Worm (Caenorhabditis elegans) whole organism, young adult: ENCODE measurements around the gene clec-266.

Experiments
- B0019.2 ChIP-seq: fragments of 200-800 bp; sonication (Bioruptor generic); conservative IDR thresholded peaks from 2 replicates; pipeline ENCODE4 v1.3.6; 2022; ENCODE audit warnings: missing genetic modification reagents, missing genetic modification characterization, missing compliant biosample characterization
- B0261.1 ChIP-seq: sonication (generic microtip); optimal IDR thresholded peaks from 2 replicates; lab custom pipeline; 2016; ENCODE audit warnings: mild to moderate bottlenecking, missing genetic modification characterization, moderate library complexity, missing compliant biosample characterization
- C06A6.2 ChIP-seq: fragments of 200-800 bp; sonication (Bioruptor generic); conservative IDR thresholded peaks from 2 replicates; pipeline ENCODE4 v1.3.6; 2022; ENCODE audit warnings: missing genetic modification characterization, missing compliant biosample characterization
- D2030.7 ChIP-seq: fragments of 200-800 bp; sonication (Bioruptor generic); IDR thresholded peaks from 2 replicates; pipeline ENCODE4 v1.3.6; 2022; ENCODE audit warnings: missing genetic modification reagents, missing genetic modification characterization, missing compliant biosample characterization
- F55B11.4 ChIP-seq: sonication (generic microtip); optimal IDR thresholded peaks from 2 replicates; lab custom pipeline; 2016; ENCODE audit warnings: missing compliant biosample characterization, missing genetic modification characterization, borderline replicate concordance; ENCODE audit not compliant: insufficient read depth
- K11D2.4 ChIP-seq: fragments of 200-800 bp; sonication (Bioruptor generic); IDR thresholded peaks from 2 replicates; pipeline ENCODE4 v1.3.6; 2022; ENCODE audit warnings: missing genetic modification reagents, missing genetic modification characterization, missing compliant biosample characterization
- T07F8.4 ChIP-seq: sonication (generic microtip); optimal IDR thresholded peaks from 2 replicates; lab custom pipeline; 2016; ENCODE audit warnings: mild to moderate bottlenecking, missing genetic modification characterization, moderate library complexity, missing compliant biosample characterization
- T26A5.8 ChIP-seq: sonication (generic microtip); optimal IDR thresholded peaks from 2 replicates; lab custom pipeline; 2016; ENCODE audit warnings: missing genetic modification characterization, missing compliant biosample characterization
- Y95B8A.8 ChIP-seq: fragments of 200-800 bp; sonication (Bioruptor generic); IDR thresholded peaks from 2 replicates; pipeline ENCODE4 v1.3.6; 2022; ENCODE audit warnings: missing genetic modification reagents, missing genetic modification characterization, missing compliant biosample characterization
- ZK185.1 ChIP-seq: sonication (generic microtip); optimal IDR thresholded peaks from 2 replicates; lab custom pipeline; 2016; ENCODE audit warnings: mild to moderate bottlenecking, missing genetic modification characterization, missing compliant biosample characterization; ENCODE audit not compliant: poor library complexity, severe bottlenecking
- aptf-3 ChIP-seq: fragments of 200-800 bp; sonication (Bioruptor generic); IDR thresholded peaks from 2 replicates; pipeline ENCODE4 v1.3.6; 2022; ENCODE audit warnings: missing genetic modification characterization, missing compliant biosample characterization
- athp-1 ChIP-seq: sonication (generic microtip); optimal IDR thresholded peaks from 2 replicates; lab custom pipeline; 2017; ENCODE audit warnings: mild to moderate bottlenecking, missing genetic modification characterization, missing compliant biosample characterization
- attf-3 ChIP-seq: fragments of 200-800 bp; sonication (Bioruptor generic); conservative IDR thresholded peaks from 2 replicates; pipeline ENCODE4 v1.3.6; 2022; ENCODE audit warnings: missing genetic modification reagents, missing genetic modification characterization, missing compliant biosample characterization
- attf-6 ChIP-seq: fragments of 200-800 bp; sonication (Bioruptor generic); IDR thresholded peaks from 2 replicates; pipeline ENCODE4 v1.3.6; 2022; ENCODE audit warnings: missing genetic modification reagents, missing genetic modification characterization, missing compliant biosample characterization
- ceh-79 ChIP-seq: sonication (generic microtip); optimal IDR thresholded peaks from 2 replicates; lab custom pipeline; 2017; ENCODE audit warnings: mild to moderate bottlenecking, missing genetic modification characterization, missing compliant biosample characterization
- dpl-1 ChIP-seq: fragments of 150-350 bp; optimal IDR thresholded peaks from 2 replicates; lab custom pipeline; 2014; ENCODE audit warnings: missing biosample characterization, missing genetic modification reagents, missing genetic modification characterization
- ekl-4 ChIP-seq: fragments of 200-800 bp; sonication (Bioruptor generic); IDR thresholded peaks from 2 replicates; pipeline ENCODE4 v1.3.6; 2022; ENCODE audit warnings: missing genetic modification reagents, missing genetic modification characterization, missing compliant biosample characterization
- ets-4 ChIP-seq: fragments of 200-800 bp; sonication (Bioruptor generic); optimal IDR thresholded peaks from 2 replicates; lab custom pipeline; 2018; ENCODE audit warnings: mild to moderate bottlenecking, missing genetic modification characterization, missing compliant biosample characterization
- hmg-1.2 ChIP-seq: fragments of 200-800 bp; sonication (Bioruptor generic); IDR thresholded peaks from 2 replicates; pipeline ENCODE4 v1.3.6; 2022; ENCODE audit warnings: missing genetic modification reagents, missing genetic modification characterization, missing compliant biosample characterization
- lin-26 ChIP-seq: fragments of 200-800 bp; sonication (Bioruptor generic); IDR thresholded peaks from 2 replicates; pipeline ENCODE4 v1.3.6; 2022; ENCODE audit warnings: missing genetic modification reagents, missing genetic modification characterization, missing compliant biosample characterization
- lin-35 ChIP-seq, 3 experiments: fragments of 150-350 bp in 2 of 3; sonication (generic microtip) in 1 of 3; optimal IDR thresholded peaks; 2 replicates each; lab custom pipeline; 2014 to 2018; ENCODE audit warnings: missing biosample characterization in 3 of 3, missing genetic modification characterization in 3 of 3, missing genetic modification reagents in 3 of 3
- lin-40 ChIP-seq: sonication (generic microtip); optimal IDR thresholded peaks from 2 replicates; lab custom pipeline; 2016; ENCODE audit warnings: missing genetic modification characterization, mild to moderate bottlenecking, missing compliant biosample characterization, missing genotype, missing genetic modification reagents
- lsy-27 ChIP-seq: sonication (generic microtip); optimal IDR thresholded peaks from 2 replicates; lab custom pipeline; 2017; ENCODE audit warnings: missing genetic modification characterization, mild to moderate bottlenecking, missing compliant biosample characterization, antibody characterized with exemption, missing genotype, borderline replicate concordance; ENCODE audit not compliant: insufficient read depth
- madf-10 ChIP-seq: sonication (generic microtip); optimal IDR thresholded peaks from 2 replicates; lab custom pipeline; 2016; ENCODE audit warnings: mild to moderate bottlenecking, missing genetic modification characterization, missing compliant biosample characterization
- madf-6 ChIP-seq: fragments of 200-800 bp; sonication (Bioruptor generic); IDR thresholded peaks from 2 replicates; pipeline ENCODE4 v1.3.6; 2022; ENCODE audit warnings: missing genetic modification reagents, missing genetic modification characterization, missing compliant biosample characterization
- nhr-27 ChIP-seq: fragments of 200-800 bp; sonication (Bioruptor generic); optimal IDR thresholded peaks from 2 replicates; lab custom pipeline; 2018; ENCODE audit warnings: mild to moderate bottlenecking, missing genetic modification characterization, moderate library complexity, missing compliant biosample characterization
- pbrm-1 ChIP-seq: fragments of 200-800 bp; sonication (Bioruptor generic); IDR thresholded peaks from 2 replicates; pipeline ENCODE4 v1.3.6; 2022; ENCODE audit warnings: missing genetic modification reagents, missing genetic modification characterization, missing compliant biosample characterization
- rec-8 ChIP-seq, 2 experiments: sonication (generic microtip); optimal IDR thresholded peaks; 2 replicates each; lab custom pipeline; 2016; ENCODE audit warnings: mild to moderate bottlenecking in 2 of 2, missing genetic modification characterization in 2 of 2, missing genetic modification reagents in 2 of 2, missing genotype in 2 of 2, missing biosample characterization in 1 of 2, missing compliant biosample characterization in 1 of 2, moderate library complexity in 1 of 2
- repo-1 ChIP-seq: sonication (generic microtip); optimal IDR thresholded peaks from 2 replicates; lab custom pipeline; 2017; ENCODE audit warnings: mild to moderate bottlenecking, missing genetic modification characterization, missing compliant biosample characterization
- sea-2 ChIP-seq: fragments of 200-800 bp; sonication (Bioruptor generic); IDR thresholded peaks from 2 replicates; pipeline ENCODE4 v1.3.6; 2022; ENCODE audit warnings: missing genetic modification characterization, missing compliant biosample characterization
- snpc-1.3 ChIP-seq: sonication (generic microtip); optimal IDR thresholded peaks from 2 replicates; lab custom pipeline; 2017; ENCODE audit warnings: missing genetic modification characterization, mild to moderate bottlenecking, missing compliant biosample characterization, antibody characterized with exemption, moderate library complexity, missing genotype, missing genetic modification reagents; ENCODE audit not compliant: insufficient read depth
- snpc-4 ChIP-seq, 5 experiments: fragments of 150-350 bp in 1 of 5; sonication (generic microtip) in 4 of 5; optimal IDR thresholded peaks; 2 replicates each; lab custom pipeline; 2014 to 2018; ENCODE audit warnings: missing genetic modification characterization in 5 of 5, missing biosample characterization in 3 of 5, antibody characterized with exemption in 2 of 5, mild to moderate bottlenecking in 2 of 5, missing compliant biosample characterization in 2 of 5, missing genotype in 2 of 5, moderate library complexity in 2 of 5, missing genetic modification reagents in 1 of 5
- somi-1 ChIP-seq: fragments of 200-800 bp; sonication (Bioruptor generic); optimal IDR thresholded peaks from 2 replicates; lab custom pipeline; 2018; ENCODE audit warnings: mild to moderate bottlenecking, missing genetic modification characterization, missing compliant biosample characterization
- tbp1 ChIP-seq: fragments of 200-800 bp; sonication (Bioruptor generic); optimal IDR thresholded peaks from 2 replicates; lab custom pipeline; 2018; ENCODE audit warnings: mild to moderate bottlenecking, missing genetic modification characterization, missing compliant biosample characterization
- tlf-1 ChIP-seq: fragments of 200-800 bp; sonication (Bioruptor generic); optimal IDR thresholded peaks from 2 replicates; lab custom pipeline; 2018; ENCODE audit warnings: mild to moderate bottlenecking, missing genetic modification characterization, missing compliant biosample characterization
- ztf-22 ChIP-seq: fragments of 200-800 bp; sonication (Bioruptor generic); optimal IDR thresholded peaks from 2 replicates; lab custom pipeline; 2018; ENCODE audit warnings: mild to moderate bottlenecking, missing genetic modification characterization, moderate library complexity, missing compliant biosample characterization
- ztf-25 ChIP-seq: fragments of 200-800 bp; sonication (Bioruptor generic); IDR thresholded peaks from 2 replicates; pipeline ENCODE4 v1.3.6; 2022; ENCODE audit warnings: missing genetic modification reagents, missing genetic modification characterization, missing compliant biosample characterization

Gene clec-266

ce11 chrX:6603098-6603497, 19.6 kb downstream of the clec-266 start, which contains the start of gene F23G4.1:
TSS of gene F23G4.1 (minus strand) at chrX:6603198.
- TF ChIP-seq B0019.2 (no peak), rec-8 (tag; optimal IDR thresholded peaks at IDR 0.05; lab: Kevin White, UChicago) (no peak), ceh-79 (tag; lab: Kevin White, UChicago) (no peak), attf-3 (GFP tag; lab: Robert Waterston, UW) (no peak), lin-35 (GFP tag; optimal IDR thresholded peaks at IDR 0.05; lab: Kevin White, UChicago) (no peak), C06A6.2 (GFP tag; lab: Robert Waterston, UW) (no peak), T26A5.8 (no peak), athp-1 (no peak), tlf-1 (GFP tag; lab: Kevin White, UChicago) (no peak), T07F8.4 (tag; lab: Kevin White, UChicago) (no peak), madf-10 (no peak), snpc-1.3 (no peak), ztf-22 (GFP tag; lab: Kevin White, UChicago) (no peak), ekl-4 (GFP tag; lab: Robert Waterston, UW) (no peak), ZK185.1 (tag; lab: Kevin White, UChicago) (no peak)

- no peak for TF ChIP-seq madf-6 (GFP tag; lab: Robert Waterston, UW)
- no peak for TF ChIP-seq Y95B8A.8 (GFP tag; lab: Robert Waterston, UW)
- TF ChIP-seq sea-2 (GFP tag; lab: Robert Waterston, UW) = no peak
- TF ChIP-seq F55B11.4 (tag; lab: Kevin White, UChicago) = no peak
- no peak for TF ChIP-seq attf-6 (GFP tag; lab: Robert Waterston, UW)
- no peak for TF ChIP-seq dpl-1 (GFP tag; lab: Kevin White, UChicago)
- TF ChIP-seq D2030.7 (GFP tag; lab: Robert Waterston, UW) = no peak
- TF ChIP-seq repo-1 (tag; lab: Kevin White, UChicago) = no peak
- TF ChIP-seq nhr-27 (tag; lab: Kevin White, UChicago) = no peak
- no peak for TF ChIP-seq ets-4
- TF ChIP-seq lsy-27 (tag; lab: Kevin White, UChicago) = no peak
- no peak for TF ChIP-seq K11D2.4 (GFP tag; lab: Robert Waterston, UW)
- no peak for TF ChIP-seq aptf-3 (GFP tag; lab: Robert Waterston, UW)
- TF ChIP-seq snpc-4 (GFP tag; optimal IDR thresholded peaks at IDR 0.05; lab: Kevin White, UChicago) = no peak
- no peak for TF ChIP-seq snpc-4 (tag; optimal IDR thresholded peaks at IDR 0.05; lab: Kevin White, UChicago)
- TF ChIP-seq lin-40 (tag; lab: Kevin White, UChicago) = no peak
- TF ChIP-seq ZK185.1 (tag; lab: Kevin White, UChicago) = no peak
- no peak for TF ChIP-seq somi-1 (GFP tag; lab: Kevin White, UChicago)
- TF ChIP-seq, all 124 proteins: peak for 0
Measured at ce11 chrX:6601967-6602366, 20.7 kb downstream of the clec-266 start.

- 0 out of 2 replicates have a peak, but pooled peaks have one; percentile 35 for TF ChIP-seq pbrm-1 (GFP tag; lab: Robert Waterston, UW)
- 0 out of 2 replicates have a peak, but pooled peaks have one; percentile 42 for TF ChIP-seq ztf-25
- TF ChIP-seq hmg-1.2 (GFP tag; lab: Robert Waterston, UW) = peak; percentile 35; the same call in 1 of the 2 replicates
- TF ChIP-seq tbp1 (GFP tag; lab: Kevin White, UChicago) = peak; percentile 29
- peak; percentile 73 for TF ChIP-seq lin-26 (GFP tag; lab: Robert Waterston, UW)
- TF ChIP-seq D2030.7 (GFP tag; lab: Robert Waterston, UW) = peak; percentile 55; the same call in 1 of the 2 replicates
- peak; percentile 34 for TF ChIP-seq B0261.1
Measured at ce11 chrX:6601155-6601554, 21.6 kb downstream of the clec-266 start.
